Worm (Caenorhabditis elegans): ENCODE results near the gene B0035.3.

The B0035.3 gene

DNA sequence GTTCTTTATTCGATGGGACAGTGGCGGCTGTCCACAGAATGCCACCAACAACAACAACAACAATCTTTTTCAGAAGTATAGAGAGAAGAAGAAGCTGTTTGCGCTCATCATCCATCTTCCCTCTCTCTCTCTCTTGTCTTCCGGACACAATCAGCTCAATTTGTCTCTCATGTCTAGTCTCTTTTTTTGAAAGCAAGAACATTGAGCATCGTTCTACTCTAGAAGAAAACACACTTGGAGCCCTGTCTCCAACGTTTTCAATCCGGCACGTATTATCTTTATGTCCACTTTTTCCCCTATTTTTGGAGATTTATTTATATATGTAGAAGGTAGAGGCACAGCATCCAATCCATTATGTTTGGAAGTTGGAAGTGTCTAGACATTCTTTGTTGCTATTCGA lies 34.0 kb upstream of the B0035.3 start:
- TF ChIP-seq ZK546.5 (tag; optimal IDR thresholded peaks at IDR 0.05) (no peak), lsy-2 (tag; optimal IDR thresholded peaks at IDR 0.05) (peak in 1 of 2 experiments; percentile 27), ztf-7 (tag; optimal IDR thresholded peaks at IDR 0.05) (no peak), ceh-82 (tag; optimal IDR thresholded peaks at IDR 0.05) (no peak), daf-16 (GFP tag; optimal IDR thresholded peaks at IDR 0.05) (peak in 1 of 2 experiments; percentile 31), daf-16 (tag; optimal IDR thresholded peaks at IDR 0.05) (no peak), hmg-1.1 (GFP tag; IDR thresholded peaks at IDR 0.05) (0 out of 2 replicates have a peak, but pooled peaks have one; percentile 25), nhr-25 (tag; optimal IDR thresholded peaks at IDR 0.05; ENCODE audit: borderline replicate concordance, insufficient read depth) (no peak), hif-1 (tag; optimal IDR thresholded peaks at IDR 0.05) (peak in 1 of 2 experiments; percentile 51), vab-7 (GFP tag; IDR thresholded peaks at IDR 0.05) (no peak), T26A8.4 (GFP tag; IDR thresholded peaks at IDR 0.05) (no peak), ceh-44 (GFP tag; IDR thresholded peaks at IDR 0.05) (no peak), zfp-3 (GFP tag; conservative IDR thresholded peaks at IDR 0.05) (no peak)

DNA sequence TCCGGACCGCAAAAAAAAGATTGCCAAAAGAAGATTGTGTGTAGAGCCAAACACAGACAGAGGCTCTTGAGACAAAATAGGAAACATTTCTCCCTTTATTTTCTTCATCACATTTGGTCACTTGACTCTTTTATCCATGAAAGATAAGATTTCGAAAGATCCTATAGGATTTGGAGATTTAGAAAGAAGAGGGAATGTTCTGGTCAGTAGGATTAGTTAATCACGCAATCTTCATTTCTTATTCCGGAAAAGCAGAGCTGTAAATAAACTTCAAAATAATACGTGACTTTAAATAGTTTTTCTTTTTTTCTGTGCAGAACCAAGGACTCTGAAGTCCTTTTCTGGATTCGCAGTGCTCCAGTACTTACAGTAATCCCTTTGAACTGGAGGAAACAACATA lies 32.5 kb upstream of the B0035.3 start:
- TF ChIP-seq hlh-30 (tag; optimal IDR thresholded peaks at IDR 0.05; ENCODE audit: insufficient read depth) (peak; percentile 17), daf-16 (GFP tag; optimal IDR thresholded peaks at IDR 0.05) (no peak), daf-16 (tag; optimal IDR thresholded peaks at IDR 0.05) (no peak)

DNA sequence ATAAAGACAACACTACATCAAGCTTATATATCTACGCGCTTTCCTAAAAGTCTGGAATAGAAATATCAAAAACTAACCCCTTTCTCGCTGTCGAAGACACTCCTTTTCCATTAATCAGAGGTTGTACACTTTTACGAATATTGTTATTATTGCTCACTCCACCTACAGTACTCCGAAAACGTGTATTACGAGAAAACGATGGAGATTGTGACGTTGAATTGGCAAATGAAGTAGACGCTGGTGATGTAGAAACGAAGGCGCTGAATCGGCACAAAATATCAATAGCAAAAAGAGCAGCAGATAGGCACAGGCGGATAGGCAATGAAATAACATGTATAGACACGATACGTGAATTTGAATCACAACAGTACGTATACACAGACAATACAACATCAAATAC lies 29.5 kb upstream of the B0035.3 start:
- TF ChIP-seq cey-2 (tag; optimal IDR thresholded peaks at IDR 0.05; ENCODE audit: borderline replicate concordance, insufficient read depth) (no peak), nhr-48 (tag; optimal IDR thresholded peaks at IDR 0.05) (no peak), hlh-30 (tag; optimal IDR thresholded peaks at IDR 0.05; ENCODE audit: insufficient read depth) (no peak), Y105C5A.15 (GFP tag; IDR thresholded peaks at IDR 0.05) (no peak), dmd-9 (GFP tag; IDR thresholded peaks at IDR 0.05) (no peak), nhr-41 (GFP tag; IDR thresholded peaks at IDR 0.05) (no peak), Y75B8A.6 (GFP tag; IDR thresholded peaks at IDR 0.05) (no peak), madf-9 (GFP tag; conservative IDR thresholded peaks at IDR 0.05) (no peak), skn-1 (tag; optimal IDR thresholded peaks at IDR 0.05) (no peak), ztf-11 (tag; optimal IDR thresholded peaks at IDR 0.05) (no peak), ceh-20 (GFP tag; IDR thresholded peaks at IDR 0.05) (no peak), pqm-1 (tag; optimal IDR thresholded peaks at IDR 0.05) (no peak), gei-8 (GFP tag; optimal IDR thresholded peaks at IDR 0.05) (no peak), lin-1 (GFP tag; IDR thresholded peaks at IDR 0.05) (no peak), zag-1 (tag; optimal IDR thresholded peaks at IDR 0.05) (no peak), lin-29 (GFP tag; IDR thresholded peaks at IDR 0.05) (no peak)

DNA sequence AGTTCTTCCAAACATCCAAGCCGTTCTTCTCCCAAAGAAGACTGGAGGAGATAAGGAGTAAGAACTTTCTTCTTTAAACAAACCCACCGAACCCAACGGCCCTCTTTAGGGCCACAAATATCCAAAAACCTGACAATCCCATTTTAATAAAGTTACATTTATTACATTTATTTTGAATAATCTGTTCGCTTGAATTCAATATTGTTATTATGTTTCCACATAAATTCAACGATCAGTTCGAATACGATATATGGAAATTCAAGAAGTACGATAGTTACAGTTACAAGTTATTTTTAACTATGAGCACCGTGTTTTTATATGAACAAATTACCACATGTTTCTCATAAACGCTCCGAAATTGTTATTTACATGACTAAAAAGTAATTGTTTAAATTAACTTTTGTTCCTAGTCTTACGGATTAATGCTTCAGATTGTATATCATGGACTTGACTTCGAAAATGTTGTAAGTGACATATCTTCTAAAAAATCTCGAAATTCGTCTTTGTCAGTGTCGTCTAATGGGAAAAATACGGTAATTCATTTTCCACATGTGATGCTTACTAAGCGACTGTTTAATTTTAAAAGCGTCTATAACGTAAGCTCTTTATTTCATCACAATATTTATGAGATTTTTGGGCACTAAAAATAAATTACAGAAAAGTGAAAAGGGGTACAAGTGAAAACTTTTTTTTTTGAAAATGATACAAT lies 26.1 kb upstream of the B0035.3 start:
- TF ChIP-seq pha-4 (GFP tag; IDR thresholded peaks at IDR 0.05) (peak; percentile 29; the same call in 1 of the 2 replicates), pha-4 (tag; optimal IDR thresholded peaks at IDR 0.05) (no peak), snpc-1.2 (GFP tag; IDR thresholded peaks at IDR 0.05) (peak; percentile 74), lim-7 (GFP tag; IDR thresholded peaks at IDR 0.05) (0 out of 2 replicates have a peak, but pooled peaks have one; percentile 26), dmd-8 (GFP tag; IDR thresholded peaks at IDR 0.05) (0 out of 2 replicates have a peak, but pooled peaks have one; percentile 61), T26A8.4 (GFP tag; IDR thresholded peaks at IDR 0.05) (no peak), lin-38 (GFP tag; IDR thresholded peaks at IDR 0.05) (peak; percentile 56), ceh-20 (GFP tag; IDR thresholded peaks at IDR 0.05) (no peak), T20F7.1 (GFP tag; optimal IDR thresholded peaks at IDR 0.05) (no peak), unc-62 (GFP tag; optimal IDR thresholded peaks at IDR 0.05 in 1 of 2) (peak in 1 of 2 experiments; percentile 62), unc-62 (tag; optimal IDR thresholded peaks at IDR 0.05) (no peak), arid-1 (GFP tag; conservative IDR thresholded peaks at IDR 0.05) (0 out of 2 replicates have a peak, but pooled peaks have one; percentile 29), F49E8.2 (tag; optimal IDR thresholded peaks at IDR 0.05; ENCODE audit: borderline replicate concordance) (peak; percentile 72), daf-19 (GFP tag; conservative IDR thresholded peaks at IDR 0.05) (0 out of 2 replicates have a peak, but pooled peaks have one; percentile 49), lin-1 (GFP tag; IDR thresholded peaks at IDR 0.05) (peak; percentile 28; the same call in 1 of the 2 replicates)
